Worm (Caenorhabditis elegans) whole organism, late embryonic: Measurements from ENCODE around the gene cha-1.

ENCODE experiments used
- F13H6.1 ChIP-seq: sonication (generic microtip); optimal IDR thresholded peaks from 2 replicates; lab custom pipeline; 2016; ENCODE audit warnings: missing genetic modification characterization, missing compliant biosample characterization
- K09A11.1 ChIP-seq: sonication (generic microtip); optimal IDR thresholded peaks from 2 replicates; lab custom pipeline; 2017; ENCODE audit warnings: antibody characterized with exemption, mild to moderate bottlenecking, missing genetic modification characterization, missing compliant biosample characterization; ENCODE audit not compliant: insufficient read depth
- T23F11.4 ChIP-seq: fragments of 200-800 bp; sonication (Bioruptor generic); optimal IDR thresholded peaks from 2 replicates; lab custom pipeline; 2018; ENCODE audit warnings: mild to moderate bottlenecking, missing genetic modification characterization, missing compliant biosample characterization
- Y22D7AL.16 ChIP-seq: sonication (generic microtip); optimal IDR thresholded peaks from 2 replicates; lab custom pipeline; 2016; ENCODE audit warnings: missing genetic modification characterization, missing compliant biosample characterization
- ama-1 ChIP-seq: fragments of 150-350 bp; optimal IDR thresholded peaks from 2 replicates; lab custom pipeline; 2014
- ceh-14 ChIP-seq: sonication (generic microtip); optimal IDR thresholded peaks from 2 replicates; lab custom pipeline; 2016; ENCODE audit warnings: missing genotype, missing genetic modification characterization, missing compliant biosample characterization
- ceh-19 ChIP-seq: fragments of 200-800 bp; sonication (Bioruptor generic); optimal IDR thresholded peaks from 2 replicates; lab custom pipeline; 2018; ENCODE audit warnings: mild to moderate bottlenecking, missing genetic modification characterization, missing compliant biosample characterization
- ceh-30 ChIP-seq: fragments of 150-350 bp; optimal IDR thresholded peaks from 2 replicates; lab custom pipeline; 2014; ENCODE audit warnings: missing biosample characterization, missing genetic modification characterization
- ceh-31 ChIP-seq: sonication (generic microtip); optimal IDR thresholded peaks from 2 replicates; lab custom pipeline; 2016; ENCODE audit warnings: missing genetic modification characterization, missing compliant biosample characterization
- ceh-34 ChIP-seq: sonication (generic microtip); optimal IDR thresholded peaks from 2 replicates; lab custom pipeline; 2016; ENCODE audit warnings: mild to moderate bottlenecking, missing genetic modification characterization, missing compliant biosample characterization
- ceh-45 ChIP-seq: fragments of 200-800 bp; sonication (Bioruptor generic); IDR thresholded peaks from 2 replicates; pipeline ENCODE4 v1.3.6; 2022; ENCODE audit warnings: missing genetic modification reagents, missing genetic modification characterization, missing compliant biosample characterization
- ceh-48 ChIP-seq: sonication (generic microtip); optimal IDR thresholded peaks from 2 replicates; lab custom pipeline; 2016; ENCODE audit warnings: missing genetic modification characterization, inconsistent platforms, missing compliant biosample characterization
- ceh-9 ChIP-seq: sonication (generic microtip); optimal IDR thresholded peaks from 2 replicates; lab custom pipeline; 2016; ENCODE audit warnings: mild to moderate bottlenecking, missing genetic modification characterization, inconsistent platforms, missing compliant biosample characterization
- che-1 ChIP-seq: sonication (generic microtip); optimal IDR thresholded peaks from 2 replicates; lab custom pipeline; 2016; ENCODE audit warnings: mild to moderate bottlenecking, missing genetic modification characterization, missing compliant biosample characterization
- dve-1 ChIP-seq: sonication (generic microtip); optimal IDR thresholded peaks from 2 replicates; lab custom pipeline; 2017; ENCODE audit warnings: antibody characterized with exemption, mild to moderate bottlenecking, missing genetic modification characterization, missing compliant biosample characterization
- ets-4 ChIP-seq: sonication (generic microtip); optimal IDR thresholded peaks from 2 replicates; lab custom pipeline; 2016; ENCODE audit warnings: missing genetic modification characterization, missing compliant biosample characterization
- fkh-10 ChIP-seq: fragments of 150-350 bp; optimal IDR thresholded peaks from 2 replicates; lab custom pipeline; 2014; ENCODE audit warnings: missing biosample characterization, missing genetic modification reagents, missing genetic modification characterization
- gmeb-2 ChIP-seq: sonication (generic microtip); optimal IDR thresholded peaks from 2 replicates; lab custom pipeline; 2016; ENCODE audit warnings: missing genetic modification characterization, inconsistent platforms, missing compliant biosample characterization
- hlh-15 ChIP-seq: sonication (generic microtip); optimal IDR thresholded peaks from 2 replicates; lab custom pipeline; 2016; ENCODE audit warnings: missing genetic modification characterization, missing compliant biosample characterization
- hlh-30 ChIP-seq: sonication (generic microtip); optimal IDR thresholded peaks from 2 replicates; lab custom pipeline; 2017; ENCODE audit warnings: antibody characterized with exemption, missing genetic modification characterization, missing compliant biosample characterization; ENCODE audit not compliant: insufficient read depth
- lim-6 ChIP-seq: sonication (generic microtip); optimal IDR thresholded peaks from 2 replicates; lab custom pipeline; 2016; ENCODE audit warnings: missing genetic modification characterization, missing compliant biosample characterization
- nhr-232 ChIP-seq: sonication (generic microtip); optimal IDR thresholded peaks from 2 replicates; lab custom pipeline; 2016; ENCODE audit warnings: missing genetic modification characterization, missing compliant biosample characterization
- pag-3 ChIP-seq: sonication (generic microtip); optimal IDR thresholded peaks from 2 replicates; lab custom pipeline; 2016; ENCODE audit warnings: missing compliant biosample characterization, missing genetic modification characterization, borderline replicate concordance
- pax-1 ChIP-seq: fragments of 150-350 bp; optimal IDR thresholded peaks from 2 replicates; lab custom pipeline; 2014; ENCODE audit warnings: missing biosample characterization, missing genetic modification characterization
- pha-2 ChIP-seq: sonication (generic microtip); optimal IDR thresholded peaks from 2 replicates; lab custom pipeline; 2017; ENCODE audit warnings: mild to moderate bottlenecking, missing genetic modification characterization, missing compliant biosample characterization
- pha-4 ChIP-seq: fragments of 150-350 bp; optimal IDR thresholded peaks from 2 replicates; lab custom pipeline; 2018; ENCODE audit warnings: missing biosample characterization, missing genetic modification reagents, missing genetic modification characterization
- pros-1 ChIP-seq: fragments of 150-350 bp; optimal IDR thresholded peaks from 2 replicates; lab custom pipeline; 2014; ENCODE audit warnings: missing biosample characterization, missing genetic modification reagents, missing genetic modification characterization
- ref-2 ChIP-seq: sonication (generic microtip); optimal IDR thresholded peaks from 2 replicates; lab custom pipeline; 2016; ENCODE audit warnings: missing genetic modification characterization, missing compliant biosample characterization
- rnt-1 ChIP-seq: sonication (generic microtip); optimal IDR thresholded peaks from 2 replicates; lab custom pipeline; 2016; ENCODE audit warnings: missing genetic modification characterization, missing compliant biosample characterization
- tbx-7 ChIP-seq: sonication (generic microtip); optimal IDR thresholded peaks from 2 replicates; lab custom pipeline; 2016; ENCODE audit warnings: missing genotype, missing genetic modification characterization, missing compliant biosample characterization
- unc-42 ChIP-seq: sonication (generic microtip); optimal IDR thresholded peaks from 2 replicates; lab custom pipeline; 2016; ENCODE audit warnings: missing genotype, missing genetic modification characterization, missing compliant biosample characterization
- unc-86 ChIP-seq: sonication (generic microtip); optimal IDR thresholded peaks from 2 replicates; lab custom pipeline; 2016; ENCODE audit warnings: missing genetic modification characterization, missing compliant biosample characterization

cha-1 gene

ce11 chrIV:3570612-3571011 lies 53.9 kb downstream of the cha-1 start:
- TF ChIP-seq hlh-30 (tag; lab: Kevin White, UChicago) (no peak), ceh-34 (no peak), ceh-9 (tag; lab: Kevin White, UChicago) (no peak), unc-42 (tag; lab: Kevin White, UChicago) (no peak), fkh-10 (no peak), nhr-232 (tag; lab: Kevin White, UChicago) (no peak), F13H6.1 (tag; lab: Kevin White, UChicago) (no peak), ceh-14 (tag; lab: Kevin White, UChicago) (no peak), pros-1 (tag; lab: Kevin White, UChicago) (no peak), pha-4 (no peak)

- TF ChIP-seq rnt-1 (tag; lab: Kevin White, UChicago) (no peak), ets-4 (tag; lab: Kevin White, UChicago) (no peak), nhr-232 (tag; lab: Kevin White, UChicago) (no peak), hlh-15 (no peak), che-1 (tag; lab: Kevin White, UChicago) (no peak), lim-6 (tag; lab: Kevin White, UChicago) (no peak), fkh-10 (no peak), ceh-30 (no peak), ceh-31 (tag; lab: Kevin White, UChicago) (no peak), ama-1 (lab: Kevin White, UChicago) (no peak), Y22D7AL.16 (tag; lab: Kevin White, UChicago) (no peak)
Measured at ce11 chrIV:3568608-3569007, 55.9 kb downstream of the cha-1 start, which contains the start of gene otpl-1. Gene otpl-1, plus strand, starts transcription at chrIV:3568979.

DNA sequence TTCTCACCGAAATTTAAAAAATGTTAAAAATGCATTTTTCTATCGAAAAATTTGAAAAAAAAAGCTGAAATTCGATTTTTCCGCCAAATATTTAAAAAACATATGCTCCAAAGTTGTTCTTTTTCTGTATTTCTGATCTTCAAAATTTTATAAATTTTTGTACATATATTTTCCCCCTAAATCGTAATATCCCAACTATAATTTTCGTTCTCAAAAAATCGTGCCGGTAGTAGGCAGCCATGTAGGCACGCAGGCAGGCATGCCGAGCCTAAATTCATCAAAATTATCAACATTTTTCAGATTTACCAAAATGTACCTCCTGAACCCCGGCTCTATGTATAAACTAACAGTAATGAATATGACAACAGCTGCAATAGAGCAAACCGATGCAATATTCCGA lies 59.6 kb downstream of the cha-1 start, which contains the start of gene sre-5:
Gene sre-5, plus strand, starts transcription at position 301 of the 400 bp plus-strand sequence.
- TF ChIP-seq dve-1 (no peak), gmeb-2 (tag; lab: Kevin White, UChicago) (no peak), ref-2 (tag; lab: Kevin White, UChicago) (no peak), unc-86 (no peak), ceh-34 (no peak), pax-1 (tag; lab: Kevin White, UChicago) (no peak), ets-4 (tag; lab: Kevin White, UChicago) (no peak), ceh-14 (tag; lab: Kevin White, UChicago) (no peak), ceh-48 (tag; lab: Kevin White, UChicago) (no peak), pha-2 (no peak), K09A11.1 (tag; lab: Kevin White, UChicago) (no peak), pag-3 (tag; lab: Kevin White, UChicago) (no peak), rnt-1 (tag; lab: Kevin White, UChicago) (no peak), tbx-7 (tag; lab: Kevin White, UChicago) (no peak), fkh-10 (no peak), hlh-30 (tag; lab: Kevin White, UChicago) (no peak), ceh-19 (GFP tag; lab: Kevin White, UChicago) (no peak), T23F11.4 (GFP tag; lab: Kevin White, UChicago) (no peak), ceh-45 (GFP tag; lab: Robert Waterston, UW) (no peak)
